Fruit fly (Drosophila melanogaster): Measurements from ENCODE around the gene acs.

acs gene

dm6 chr3L:1962964-1963363, 8.5 kb upstream of the acs start, which contains the start of gene SCOT (continued):
- TF ChIP-seq gcm2 (GFP tag; optimal IDR thresholded peaks at IDR 0.05) = peak; percentile 7
- no peak for TF ChIP-seq Bteb2 (GFP tag; optimal IDR thresholded peaks at IDR 0.05)
- no peak for TF ChIP-seq Sox100B (GFP tag; optimal IDR thresholded peaks at IDR 0.05)
- no peak for TF ChIP-seq CG10565 (GFP tag; optimal IDR thresholded peaks at IDR 0.05)
- TF ChIP-seq CG17912 (GFP tag; optimal IDR thresholded peaks at IDR 0.05) = no peak
- TF ChIP-seq jigr1 (GFP tag; IDR thresholded peaks at IDR 0.05) = peak; percentile 30; the same call in 1 of the 3 replicates
- TF ChIP-seq gce (GFP tag; IDR thresholded peaks at IDR 0.05) = peak; percentile 66; the same call in 1 of the 3 replicates
- peak; percentile 75 for TF ChIP-seq CG12219 (GFP tag; optimal IDR thresholded peaks at IDR 0.05)
- TF ChIP-seq lmd (GFP tag; IDR thresholded peaks at IDR 0.05) = peak; percentile 82
- peak; percentile 48 for TF ChIP-seq CG8089 (GFP tag; optimal IDR thresholded peaks at IDR 0.05)
- TF ChIP-seq slp2 (GFP tag; optimal IDR thresholded peaks at IDR 0.05) = peak; percentile 29
- peak; percentile 42 for TF ChIP-seq HmgZ (tag; optimal IDR thresholded peaks at IDR 0.05)
- TF ChIP-seq trem (tag; optimal IDR thresholded peaks at IDR 0.05) = no peak
- peak; percentile 76 for TF ChIP-seq croc (GFP tag; conservative IDR thresholded peaks at IDR 0.05)
- peak; percentile 21 for TF ChIP-seq CG6654 (GFP tag; optimal IDR thresholded peaks at IDR 0.05)
- no peak for TF ChIP-seq CG6254 (GFP tag; optimal IDR thresholded peaks at IDR 0.05)
- TF ChIP-seq Deaf1 (tag; optimal IDR thresholded peaks at IDR 0.05) = no peak
- no peak for TF ChIP-seq cad (GFP tag; optimal IDR thresholded peaks at IDR 0.05)
- peak; percentile 64 for TF ChIP-seq onecut (GFP tag; IDR thresholded peaks at IDR 0.05)
- peak; percentile 31 for TF ChIP-seq Asciz (GFP tag; optimal IDR thresholded peaks at IDR 0.05)
- no peak for TF ChIP-seq hb (GFP tag; IDR thresholded peaks at IDR 0.05; ENCODE audit: partially characterized antibody)
- peak; percentile 39 for TF ChIP-seq Dad (GFP tag; optimal IDR thresholded peaks at IDR 0.05)
- no peak for TF ChIP-seq sd (tag; optimal IDR thresholded peaks at IDR 0.05)
- TF ChIP-seq Jarid2 (GFP tag; optimal IDR thresholded peaks at IDR 0.05) = no peak
- no peak for TF ChIP-seq CG14965 (GFP tag; optimal IDR thresholded peaks at IDR 0.05; ENCODE audit: borderline replicate concordance)
- peak; percentile 60 for TF ChIP-seq CG3847 (GFP tag; IDR thresholded peaks at IDR 0.05)
- no peak for TF ChIP-seq Vsx1 (GFP tag; optimal IDR thresholded peaks at IDR 0.05)
- TF ChIP-seq fu2 (GFP tag; optimal IDR thresholded peaks at IDR 0.05) = peak; percentile 51
- TF ChIP-seq tup (GFP tag; optimal IDR thresholded peaks at IDR 0.05) = no peak
- peak; percentile 57; the same call in 1 of the 2 replicates for TF ChIP-seq E2f2 (GFP tag; IDR thresholded peaks at IDR 0.05)
- peak; percentile 90 for TF ChIP-seq Ptx1 (GFP tag; IDR thresholded peaks at IDR 0.05)
- peak; percentile 50 for TF ChIP-seq CG30431 (GFP tag; optimal IDR thresholded peaks at IDR 0.05)
- TF ChIP-seq CG10431 (GFP tag; optimal IDR thresholded peaks at IDR 0.05) = no peak
- TF ChIP-seq ara (GFP tag; IDR thresholded peaks at IDR 0.05) = peak; percentile 73
- peak; percentile 43 for TF ChIP-seq CG1529 (GFP tag; optimal IDR thresholded peaks at IDR 0.05)
- TF ChIP-seq Xbp1 (GFP tag; optimal IDR thresholded peaks at IDR 0.05) = peak; percentile 73
- peak; percentile 66; the same call in 2 of the 3 replicates for TF ChIP-seq CG11560 (tag; IDR thresholded peaks at IDR 0.05)
- no peak for TF ChIP-seq zen (tag; optimal IDR thresholded peaks at IDR 0.05)
- no peak for TF ChIP-seq B-H2 (GFP tag; optimal IDR thresholded peaks at IDR 0.05)
- TF ChIP-seq CG14050 (GFP tag; IDR thresholded peaks at IDR 0.05) = peak; percentile 75
- 0 out of 2 replicates have a peak, but pooled peaks have one; percentile 16 for TF ChIP-seq wdn (GFP tag; IDR thresholded peaks at IDR 0.05)
- TF ChIP-seq toy (GFP tag; IDR thresholded peaks at IDR 0.05) = no peak
- peak; percentile 66 for TF ChIP-seq ind (GFP tag; optimal IDR thresholded peaks at IDR 0.05)
- TF ChIP-seq CG18599 (GFP tag; optimal IDR thresholded peaks at IDR 0.05) = no peak
- peak; percentile 43; the same call in 1 of the 2 replicates for TF ChIP-seq al (GFP tag; IDR thresholded peaks at IDR 0.05)
- TF ChIP-seq CG8478 (optimal IDR thresholded peaks at IDR 0.05) = no peak
- TF ChIP-seq CG8944 (GFP tag; optimal IDR thresholded peaks at IDR 0.05) = peak; percentile 71
- no peak for TF ChIP-seq CG12942 (GFP tag; optimal IDR thresholded peaks at IDR 0.05)
- no peak for TF ChIP-seq hkb (optimal IDR thresholded peaks at IDR 0.05)
- peak; percentile 85 for TF ChIP-seq hkb (GFP tag; IDR thresholded peaks at IDR 0.05)
- peak; percentile 66 for TF ChIP-seq CG10209 (GFP tag; optimal IDR thresholded peaks at IDR 0.05)
- no peak for TF ChIP-seq ato (GFP tag; IDR thresholded peaks at IDR 0.05; ENCODE audit: partially characterized antibody)

Data from whole organism, embryonic.